Worm (Caenorhabditis elegans): ENCODE data around the gene gphr-1.

DNA sequence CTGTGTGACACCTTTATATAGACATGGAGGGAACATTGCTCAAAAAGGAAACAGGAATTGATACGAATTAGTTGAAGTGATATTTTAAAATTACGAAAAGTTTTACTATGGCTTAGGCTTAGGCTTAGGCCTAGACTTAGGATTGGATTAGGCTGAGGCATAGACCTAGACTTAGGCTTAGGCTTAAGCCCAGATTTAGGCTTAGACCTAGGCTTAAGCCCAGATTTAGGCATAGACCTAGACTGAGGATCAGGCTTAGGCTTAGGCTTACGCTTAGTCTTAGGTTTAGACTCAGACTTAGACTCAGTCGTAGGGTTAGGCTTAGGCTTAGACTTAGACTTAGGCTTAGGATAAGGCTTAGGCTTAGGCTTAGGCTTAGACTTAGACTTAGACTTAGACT lies 22.9 kb upstream of the gphr-1 start:
- no peak for TF ChIP-seq sptf-1 (tag; optimal IDR thresholded peaks at IDR 0.05)
- no peak for TF ChIP-seq cnd-1 (tag; optimal IDR thresholded peaks at IDR 0.05)
- no peak for TF ChIP-seq unc-62 (GFP tag; optimal IDR thresholded peaks at IDR 0.05)
- TF ChIP-seq blmp-1 (tag; optimal IDR thresholded peaks at IDR 0.05) = no peak
- TF ChIP-seq mep-1 (tag; optimal IDR thresholded peaks at IDR 0.05) = no peak
- TF ChIP-seq lsy-2 (tag; optimal IDR thresholded peaks at IDR 0.05) = no peak
- TF ChIP-seq nhr-76 (tag; optimal IDR thresholded peaks at IDR 0.05) = no peak
- no peak for TF ChIP-seq ceh-39 (tag; optimal IDR thresholded peaks at IDR 0.05)
- no peak for TF ChIP-seq nhr-237 (tag; optimal IDR thresholded peaks at IDR 0.05)
- TF ChIP-seq elt-1 (tag; optimal IDR thresholded peaks at IDR 0.05; ENCODE audit: borderline replicate concordance, insufficient read depth) = no peak
- TF ChIP-seq ham-2 (GFP tag; optimal IDR thresholded peaks at IDR 0.05) = no peak
- no peak for TF ChIP-seq lin-32 (GFP tag; optimal IDR thresholded peaks at IDR 0.05)
- TF ChIP-seq ztf-11 (tag; optimal IDR thresholded peaks at IDR 0.05) = no peak
- no peak for TF ChIP-seq drap-1 (GFP tag; optimal IDR thresholded peaks at IDR 0.05)
